Worm (Caenorhabditis elegans): ENCODE data around the gene srv-8.

ce11 chrV:13401669-13402068 lies 18.9 kb downstream of the srv-8 start:
- TF ChIP-seq zfp-3 (GFP tag; conservative IDR thresholded peaks at IDR 0.05) (no peak), fkh-10 (GFP tag; optimal IDR thresholded peaks at IDR 0.05) (no peak), ceh-82 (tag; optimal IDR thresholded peaks at IDR 0.05) (no peak), Y5F2A.4 (GFP tag; optimal IDR thresholded peaks at IDR 0.05) (no peak), lsy-2 (tag; optimal IDR thresholded peaks at IDR 0.05) (no peak), lim-7 (GFP tag; IDR thresholded peaks at IDR 0.05) (no peak)
